Fruit fly (Drosophila melanogaster): ENCODE measurements around the gene CG5381.

CG5381 gene

dm6 chr2L:10322773-10323487 lies at the start of gene CG5381:
Gene CG5381 (minus strand): TSS chr2L:10323102.
- no peak for TF ChIP-seq Rel (GFP tag; optimal IDR thresholded peaks at IDR 0.05)
- peak; percentile 77 for TF ChIP-seq Rel (tag; optimal IDR thresholded peaks at IDR 0.05)
- no peak for TF ChIP-seq dl (GFP tag; optimal IDR thresholded peaks at IDR 0.05; ENCODE audit: insufficient read depth in 1 of 2, partially characterized antibody in 2 of 2)
- TF ChIP-seq N (GFP tag; optimal IDR thresholded peaks at IDR 0.05) = no peak

dm6 chr2L:10372297-10372696 lies 49.4 kb upstream of the CG5381 start:
- TF ChIP-seq dl (GFP tag; optimal IDR thresholded peaks at IDR 0.05; ENCODE audit: insufficient read depth in 1 of 2, partially characterized antibody in 2 of 2) (no peak), ey (GFP tag; optimal IDR thresholded peaks at IDR 0.05) (no peak), N (GFP tag; optimal IDR thresholded peaks at IDR 0.05) (no peak), Sp1 (GFP tag; optimal IDR thresholded peaks at IDR 0.05) (no peak)

dm6 chr2L:10366525-10366924 lies 43.6 kb upstream of the CG5381 start, which contains the start of gene CG5056:
Gene CG5056 (plus strand): TSS chr2L:10366692.
- TF ChIP-seq HLH106 (tag; optimal IDR thresholded peaks at IDR 0.05) (no peak), sage (GFP tag; optimal IDR thresholded peaks at IDR 0.05) (no peak), Dif (GFP tag; optimal IDR thresholded peaks at IDR 0.05; ENCODE audit: partially characterized antibody) (no peak), br (GFP tag; optimal IDR thresholded peaks at IDR 0.05) (no peak), Sp1 (GFP tag; optimal IDR thresholded peaks at IDR 0.05) (peak; percentile 30), woc (GFP tag; optimal IDR thresholded peaks at IDR 0.05) (peak; percentile 64)

dm6 chr2L:10364229-10364628 lies 41.3 kb upstream of the CG5381 start, which contains the start of gene lft:
Gene lft (plus strand): TSS chr2L:10364471.
- TF ChIP-seq brk (GFP tag; optimal IDR thresholded peaks at IDR 0.05) = no peak
- TF ChIP-seq woc (GFP tag; optimal IDR thresholded peaks at IDR 0.05) = peak; percentile 60
- TF ChIP-seq psq (GFP tag; optimal IDR thresholded peaks at IDR 0.05) = no peak
- TF ChIP-seq Dif (GFP tag; optimal IDR thresholded peaks at IDR 0.05; ENCODE audit: partially characterized antibody) = no peak
- no peak for TF ChIP-seq CrebA (GFP tag; optimal IDR thresholded peaks at IDR 0.05; ENCODE audit: borderline replicate concordance)
- TF ChIP-seq fru (GFP tag; optimal IDR thresholded peaks at IDR 0.05) = peak; percentile 85
- TF ChIP-seq h (GFP tag; optimal IDR thresholded peaks at IDR 0.05) = no peak
- no peak for TF ChIP-seq foxo (GFP tag; optimal IDR thresholded peaks at IDR 0.05)
- TF ChIP-seq dmrt93B (GFP tag; optimal IDR thresholded peaks at IDR 0.05) = no peak
- TF ChIP-seq CG9705 (GFP tag; optimal IDR thresholded peaks at IDR 0.05) = no peak
- no peak for TF ChIP-seq dl (GFP tag; optimal IDR thresholded peaks at IDR 0.05; ENCODE audit: insufficient read depth in 1 of 2, partially characterized antibody in 2 of 2)
- no peak for TF ChIP-seq ey (GFP tag; optimal IDR thresholded peaks at IDR 0.05)
- TF ChIP-seq Dfd (GFP tag; optimal IDR thresholded peaks at IDR 0.05) = no peak
- no peak for TF ChIP-seq Hnf4 (GFP tag; optimal IDR thresholded peaks at IDR 0.05)
- no peak for TF ChIP-seq CG32264 (GFP tag; optimal IDR thresholded peaks at IDR 0.05)
- no peak for TF ChIP-seq dsf (GFP tag; optimal IDR thresholded peaks at IDR 0.05; ENCODE audit: borderline replicate concordance)
- no peak for TF ChIP-seq jim (GFP tag; optimal IDR thresholded peaks at IDR 0.05)
- TF ChIP-seq Jra (GFP tag; optimal IDR thresholded peaks at IDR 0.05) = no peak
- TF ChIP-seq Abd-B (GFP tag; optimal IDR thresholded peaks at IDR 0.05) = no peak
- peak; percentile 69 for TF ChIP-seq Myc (optimal IDR thresholded peaks at IDR 0.05)
- no peak for TF ChIP-seq HLH106 (tag; optimal IDR thresholded peaks at IDR 0.05)
- no peak for TF ChIP-seq Hr83 (GFP tag; optimal IDR thresholded peaks at IDR 0.05; ENCODE audit: poor library complexity, severe bottlenecking)
- TF ChIP-seq br (GFP tag; optimal IDR thresholded peaks at IDR 0.05) = no peak
- no peak for TF ChIP-seq sv (GFP tag; optimal IDR thresholded peaks at IDR 0.05)
- TF ChIP-seq usp (GFP tag; optimal IDR thresholded peaks at IDR 0.05) = no peak

dm6 chr2L:10362408-10363067 lies 39.6 kb upstream of the CG5381 start, which contains the start of the genes Cand1 and pim:
Gene Cand1 (minus strand): TSS chr2L:10362707.
Gene pim (plus strand): TSS chr2L:10362989.
- no peak for TF ChIP-seq dmrt93B (GFP tag; optimal IDR thresholded peaks at IDR 0.05)
- TF ChIP-seq CG9705 (GFP tag; optimal IDR thresholded peaks at IDR 0.05) = no peak
- no peak for TF ChIP-seq tai (GFP tag; optimal IDR thresholded peaks at IDR 0.05)
- no peak for TF ChIP-seq Dfd (GFP tag; optimal IDR thresholded peaks at IDR 0.05)
- no peak for TF ChIP-seq dl (GFP tag; optimal IDR thresholded peaks at IDR 0.05; ENCODE audit: insufficient read depth in 1 of 2, partially characterized antibody in 2 of 2)
- TF ChIP-seq Abd-B (GFP tag; optimal IDR thresholded peaks at IDR 0.05) = no peak
- TF ChIP-seq woc (GFP tag; optimal IDR thresholded peaks at IDR 0.05) = peak; percentile 22
- TF ChIP-seq OdsH (GFP tag; optimal IDR thresholded peaks at IDR 0.05) = no peak
- peak; percentile 11 for TF ChIP-seq HLH106 (tag; optimal IDR thresholded peaks at IDR 0.05)
- TF ChIP-seq N (GFP tag; optimal IDR thresholded peaks at IDR 0.05) = no peak
- no peak for TF ChIP-seq Rel (GFP tag; optimal IDR thresholded peaks at IDR 0.05)
- peak; percentile 36 for TF ChIP-seq Rel (tag; optimal IDR thresholded peaks at IDR 0.05)
- TF ChIP-seq Hnf4 (GFP tag; optimal IDR thresholded peaks at IDR 0.05) = no peak
- TF ChIP-seq foxo (GFP tag; optimal IDR thresholded peaks at IDR 0.05) = no peak

Measured in whole organism, wandering third instar larva.